Worm (Caenorhabditis elegans) whole organism, L2 larva: ENCODE results near the gene F42A9.6.

Experiments
- F13H6.1 ChIP-seq: sonication (generic microtip); optimal IDR thresholded peaks from 2 replicates; lab custom pipeline; 2016; ENCODE audit warnings: missing genetic modification characterization, missing compliant biosample characterization
- aly-2 ChIP-seq: fragments of 150-350 bp; optimal IDR thresholded peaks from 2 replicates; lab custom pipeline; 2014; ENCODE audit warnings: missing biosample characterization, missing genetic modification characterization
- dmd-4 ChIP-seq: sonication (generic microtip); optimal IDR thresholded peaks from 2 replicates; lab custom pipeline; 2017; ENCODE audit warnings: missing biosample characterization, missing genetic modification characterization
- lsy-2 ChIP-seq, 2 experiments: fragments of 150-350 bp in 1 of 2; sonication (generic microtip) in 1 of 2; optimal IDR thresholded peaks; 2 replicates each; lab custom pipeline; 2014 to 2017; ENCODE audit warnings: missing biosample characterization in 2 of 2, missing genetic modification characterization in 2 of 2
- mdl-1 ChIP-seq, 2 experiments: fragments of 150-350 bp in 1 of 2; sonication (generic microtip) in 1 of 2; optimal IDR thresholded peaks; 2 replicates each; lab custom pipeline; 2017; ENCODE audit warnings: missing biosample characterization in 2 of 2, missing genetic modification characterization in 2 of 2
- nhr-77 ChIP-seq: fragments of 150-350 bp; optimal IDR thresholded peaks from 2 replicates; lab custom pipeline; 2014; ENCODE audit warnings: missing biosample characterization, missing genetic modification characterization
- snpc-4 ChIP-seq: fragments of 150-350 bp; optimal IDR thresholded peaks from 2 replicates; lab custom pipeline; 2014; ENCODE audit warnings: missing biosample characterization, missing genetic modification characterization

- TF ChIP-seq nhr-77 (tag; lab: Kevin White, UChicago) (no peak), lsy-2 (tag; optimal IDR thresholded peaks at IDR 0.05; lab: Kevin White, UChicago) (no peak), snpc-4 (tag; lab: Kevin White, UChicago) (no peak), mdl-1 (tag; optimal IDR thresholded peaks at IDR 0.05; lab: Kevin White, UChicago) (no peak), F13H6.1 (tag; lab: Kevin White, UChicago) (no peak), aly-2 (tag; lab: Kevin White, UChicago) (no peak), dmd-4 (no peak)
Measured at ce11 chrIV:8600712-8601330, 8.2 kb upstream of the F42A9.6 start, which contains the start of gene Y59H11AR.4.
